Worm (Caenorhabditis elegans) whole organism, L1 larva: ENCODE measurements around the gene F41H10.4.

ENCODE experiments used
- aly-2 ChIP-seq: fragments of 150-350 bp; optimal IDR thresholded peaks from 2 replicates; lab custom pipeline; 2014; ENCODE audit warnings: missing biosample characterization, missing genetic modification characterization
- ama-1 ChIP-seq: fragments of 150-350 bp; optimal IDR thresholded peaks from 2 replicates; lab custom pipeline; 2014
- fos-1 ChIP-seq: fragments of 150-350 bp; optimal IDR thresholded peaks from 2 replicates; lab custom pipeline; 2014; ENCODE audit warnings: missing biosample characterization, missing genetic modification characterization
- lin-15B ChIP-seq: fragments of 150-350 bp; sonication (generic microtip); optimal IDR thresholded peaks from 3 replicates; lab custom pipeline; 2014; ENCODE audit warnings: missing biosample characterization, missing genetic modification characterization
- lin-39 ChIP-seq: fragments of 150-350 bp; optimal IDR thresholded peaks from 2 replicates; lab custom pipeline; 2014; ENCODE audit warnings: missing biosample characterization, missing genetic modification reagents, missing genetic modification characterization
- mab-9 ChIP-seq: fragments of 200-800 bp; sonication (Bioruptor generic); IDR thresholded peaks from 2 replicates; pipeline ENCODE4 v1.3.6; 2022; ENCODE audit warnings: missing genetic modification reagents, missing genetic modification characterization, missing compliant biosample characterization
- nhr-12 ChIP-seq: sonication (generic microtip); optimal IDR thresholded peaks from 2 replicates; lab custom pipeline; 2017; ENCODE audit warnings: missing biosample characterization, missing genetic modification characterization
- nhr-237 ChIP-seq: fragments of 150-350 bp; optimal IDR thresholded peaks from 2 replicates; lab custom pipeline; 2014; ENCODE audit warnings: missing biosample characterization, missing genetic modification characterization
- nhr-90 ChIP-seq: sonication (generic microtip); optimal IDR thresholded peaks from 2 replicates; lab custom pipeline; 2016; ENCODE audit warnings: mild to moderate bottlenecking, missing genetic modification characterization, missing compliant biosample characterization; ENCODE audit not compliant: poor library complexity
- pqm-1 ChIP-seq: sonication (generic microtip); optimal IDR thresholded peaks from 3 replicates; lab custom pipeline; 2017; ENCODE audit warnings: missing biosample characterization, missing genetic modification characterization
- sox-4 ChIP-seq: sonication (generic microtip); optimal IDR thresholded peaks from 2 replicates; lab custom pipeline; 2016; ENCODE audit warnings: missing genetic modification characterization, missing compliant biosample characterization

DNA sequence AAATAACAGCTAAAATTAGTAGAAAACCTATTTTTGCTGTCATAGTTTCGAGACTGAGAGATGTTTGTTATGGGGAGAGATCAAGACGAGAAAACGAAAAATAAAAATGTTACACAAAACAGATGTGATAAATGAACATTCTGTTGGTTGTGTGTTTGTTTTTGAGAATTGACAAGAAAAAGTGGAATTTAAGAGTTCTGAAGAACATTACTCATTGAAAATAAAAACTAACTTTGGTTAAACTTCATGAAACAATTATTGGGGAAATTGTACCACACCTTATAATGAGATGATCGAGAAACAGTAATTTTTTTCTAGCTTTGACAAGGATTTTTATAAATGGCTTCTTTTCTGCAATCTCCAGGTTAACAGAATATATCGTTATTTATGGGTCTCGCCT, 11.0 kb upstream of the F41H10.4 start, which contains the start of gene Y4C6B.7:
- no peak for TF ChIP-seq fos-1 (tag; lab: Kevin White, UChicago)
- no peak for TF ChIP-seq lin-39 (tag; lab: Kevin White, UChicago)
- TF ChIP-seq ama-1 (lab: Kevin White, UChicago): no peak
- TF ChIP-seq lin-15B: no peak
- no peak for TF ChIP-seq sox-4 (tag; lab: Kevin White, UChicago)
- TF ChIP-seq nhr-90: no peak
- no peak for TF ChIP-seq aly-2
- no peak for TF ChIP-seq mab-9
- TF ChIP-seq nhr-237 (tag; lab: Kevin White, UChicago): no peak
- TF ChIP-seq nhr-12 (tag; lab: Kevin White, UChicago): no peak
- no peak for TF ChIP-seq pqm-1
